Worm (Caenorhabditis elegans) whole organism, young adult: ENCODE data around the gene Y69H2.17.

Experiments
- ama-1 ChIP-seq, 3 experiments: fragments of 150-350 bp in 1 of 3; sonication (generic microtip) in 2 of 3; optimal IDR thresholded peaks; 2 replicates each; lab custom pipeline; 2014 to 2018; ENCODE audit warnings: missing biosample characterization in 2 of 3, missing genetic modification characterization in 2 of 3, missing genetic modification reagents in 2 of 3
- atf-7 ChIP-seq: sonication (generic microtip); optimal IDR thresholded peaks from 2 replicates; lab custom pipeline; 2017; ENCODE audit warnings: mild to moderate bottlenecking, missing genetic modification characterization, missing compliant biosample characterization
- ceh-79 ChIP-seq: sonication (generic microtip); optimal IDR thresholded peaks from 2 replicates; lab custom pipeline; 2017; ENCODE audit warnings: mild to moderate bottlenecking, missing genetic modification characterization, missing compliant biosample characterization
- egl-18 ChIP-seq: fragments of 200-800 bp; sonication (Bioruptor generic); IDR thresholded peaks from 2 replicates; pipeline ENCODE4 v1.3.6; 2022; ENCODE audit warnings: missing genetic modification reagents, missing genetic modification characterization, missing compliant biosample characterization
- lsy-27 ChIP-seq: sonication (generic microtip); optimal IDR thresholded peaks from 2 replicates; lab custom pipeline; 2017; ENCODE audit warnings: missing genetic modification characterization, mild to moderate bottlenecking, missing compliant biosample characterization, antibody characterized with exemption, missing genotype, borderline replicate concordance; ENCODE audit not compliant: insufficient read depth
- mxl-1 ChIP-seq: sonication (generic microtip); optimal IDR thresholded peaks from 2 replicates; lab custom pipeline; 2016; ENCODE audit warnings: missing genetic modification characterization, missing compliant biosample characterization
- zfh-2 ChIP-seq: fragments of 200-800 bp; sonication (Bioruptor generic); conservative IDR thresholded peaks from 2 replicates; pipeline ENCODE4 v1.3.6; 2022; ENCODE audit warnings: missing genetic modification reagents, missing genetic modification characterization, missing compliant biosample characterization
- ztf-26 ChIP-seq: sonication (generic microtip); optimal IDR thresholded peaks from 2 replicates; lab custom pipeline; 2017; ENCODE audit warnings: missing genetic modification characterization, missing compliant biosample characterization

DNA sequence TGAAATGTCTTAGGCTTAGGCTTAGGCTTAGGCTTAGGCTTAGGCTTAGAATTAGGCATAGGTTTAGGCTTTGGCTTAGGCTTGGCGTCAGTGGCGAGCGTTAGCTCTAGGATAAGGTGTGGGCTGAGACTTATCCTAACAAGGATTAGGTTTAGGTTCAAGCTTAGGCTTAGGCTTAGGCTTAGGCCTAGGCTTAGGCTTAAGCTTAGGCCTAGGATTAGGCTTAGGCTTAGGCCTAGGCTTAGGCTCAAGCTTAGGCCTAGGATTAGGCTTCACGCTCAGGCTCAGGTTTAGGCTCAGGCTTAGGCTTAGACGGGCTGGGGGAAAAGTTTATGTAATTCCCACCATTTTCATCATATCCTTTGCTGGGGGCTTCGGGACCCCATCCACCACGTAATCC is 49.2 kb downstream of the Y69H2.17 start:
- TF ChIP-seq mxl-1 (tag; lab: Kevin White, UChicago) (no peak), egl-18 (GFP tag; lab: Robert Waterston, UW) (no peak), ztf-26 (tag; lab: Kevin White, UChicago) (no peak), ama-1 (optimal IDR thresholded peaks at IDR 0.05; lab: Kevin White, UChicago) (no peak), ama-1 (GFP tag; optimal IDR thresholded peaks at IDR 0.05; lab: Kevin White, UChicago) (no peak), zfh-2 (no peak), lsy-27 (tag; lab: Kevin White, UChicago) (no peak), ceh-79 (tag; lab: Kevin White, UChicago) (no peak), atf-7 (no peak)
